Worm (Caenorhabditis elegans) whole organism, L3 larva: ENCODE data around the gene C35A5.4.

ENCODE experiments used
- R02D3.7 ChIP-seq: fragments of 150-350 bp; optimal IDR thresholded peaks from 2 replicates; lab custom pipeline; 2014; ENCODE audit warnings: missing biosample characterization, missing genetic modification characterization
- ZK546.5 ChIP-seq: sonication (generic microtip); optimal IDR thresholded peaks from 2 replicates; lab custom pipeline; 2017; ENCODE audit warnings: missing biosample characterization, missing genetic modification characterization
- ama-1 ChIP-seq: fragments of 150-350 bp; optimal IDR thresholded peaks from 2 replicates; lab custom pipeline; 2018
- ceh-16 ChIP-seq: sonication (generic microtip); optimal IDR thresholded peaks from 2 replicates; lab custom pipeline; 2017; ENCODE audit warnings: missing biosample characterization, missing genetic modification characterization
- ceh-28 ChIP-seq: fragments of 150-350 bp; optimal IDR thresholded peaks from 2 replicates; lab custom pipeline; 2014; ENCODE audit warnings: missing biosample characterization, missing genetic modification reagents, missing genetic modification characterization
- ceh-82 ChIP-seq: fragments of 150-350 bp; optimal IDR thresholded peaks from 2 replicates; lab custom pipeline; 2014; ENCODE audit warnings: missing biosample characterization, missing genetic modification characterization
- ceh-9 ChIP-seq: sonication (generic microtip); optimal IDR thresholded peaks from 2 replicates; lab custom pipeline; 2018; ENCODE audit warnings: missing biosample characterization, missing genetic modification characterization
- daf-12 ChIP-seq: fragments of 150-350 bp; optimal IDR thresholded peaks from 2 replicates; lab custom pipeline; 2014; ENCODE audit warnings: missing biosample characterization, missing genetic modification reagents, missing genetic modification characterization
- egl-5 ChIP-seq: fragments of 150-350 bp; optimal IDR thresholded peaks from 2 replicates; lab custom pipeline; 2017; ENCODE audit warnings: missing biosample characterization, missing genetic modification reagents, missing genetic modification characterization, inconsistent platforms
- elt-3 ChIP-seq, 3 experiments: fragments of 150-350 bp in 1 of 3; sonication (generic microtip) in 2 of 3; optimal IDR thresholded peaks; 2 replicates in 2 of 3; 4 replicates in 1 of 3; lab custom pipeline; 2014 to 2017; ENCODE audit warnings: missing biosample characterization in 3 of 3, missing genetic modification characterization in 3 of 3
- eor-1 ChIP-seq, 2 experiments: fragments of 150-350 bp; optimal IDR thresholded peaks; 2 replicates each; lab custom pipeline; 2014 to 2018; ENCODE audit warnings: missing biosample characterization in 2 of 2, missing genetic modification characterization in 2 of 2
- fkh-10 ChIP-seq: sonication (generic microtip); optimal IDR thresholded peaks from 2 replicates; lab custom pipeline; 2017; ENCODE audit warnings: missing biosample characterization, missing genetic modification reagents, missing genetic modification characterization
- lin-15B ChIP-seq: fragments of 150-350 bp; optimal IDR thresholded peaks from 2 replicates; lab custom pipeline; 2014; ENCODE audit warnings: missing biosample characterization, missing genetic modification characterization
- lin-39 ChIP-seq: fragments of 150-350 bp; optimal IDR thresholded peaks from 2 replicates; lab custom pipeline; 2018; ENCODE audit warnings: missing biosample characterization, missing genetic modification reagents, missing genetic modification characterization
- mdl-1 ChIP-seq: fragments of 150-350 bp; optimal IDR thresholded peaks from 2 replicates; lab custom pipeline; 2014; ENCODE audit warnings: missing biosample characterization, missing genetic modification characterization
- mml-1 ChIP-seq: fragments of 150-350 bp; sonication (generic microtip); optimal IDR thresholded peaks from 3 replicates; lab custom pipeline; 2014; ENCODE audit warnings: missing biosample characterization, missing genetic modification characterization
- nhr-23 ChIP-seq: fragments of 150-350 bp; optimal IDR thresholded peaks from 2 replicates; lab custom pipeline; 2014; ENCODE audit warnings: missing biosample characterization, missing genetic modification reagents, missing genetic modification characterization
- nhr-237 ChIP-seq: fragments of 150-350 bp; optimal IDR thresholded peaks from 2 replicates; lab custom pipeline; 2014; ENCODE audit warnings: missing biosample characterization, missing genetic modification characterization
- nhr-28 ChIP-seq: fragments of 150-350 bp; optimal IDR thresholded peaks from 2 replicates; lab custom pipeline; 2014; ENCODE audit warnings: missing biosample characterization, missing genetic modification characterization
- nhr-43 ChIP-seq: sonication (generic microtip); optimal IDR thresholded peaks from 2 replicates; lab custom pipeline; 2016; ENCODE audit warnings: mild to moderate bottlenecking, missing genetic modification characterization, missing compliant biosample characterization; ENCODE audit not compliant: poor library complexity, severe bottlenecking
- pha-4 ChIP-seq: fragments of 150-350 bp; optimal IDR thresholded peaks from 2 replicates; lab custom pipeline; 2014; ENCODE audit warnings: missing biosample characterization, missing genetic modification reagents, missing genetic modification characterization
- sea-2 ChIP-seq: fragments of 150-350 bp; sonication (generic microtip); optimal IDR thresholded peaks from 4 replicates; lab custom pipeline; 2014; ENCODE audit warnings: missing biosample characterization, missing genetic modification reagents, missing genetic modification characterization
- skn-1 ChIP-seq: fragments of 150-350 bp; optimal IDR thresholded peaks from 2 replicates; lab custom pipeline; 2014; ENCODE audit warnings: missing biosample characterization, missing genetic modification characterization
- snpc-4 ChIP-seq: fragments of 150-350 bp; optimal IDR thresholded peaks from 2 replicates; lab custom pipeline; 2014; ENCODE audit warnings: missing biosample characterization, missing genetic modification characterization
- unc-39 ChIP-seq: sonication (generic microtip); optimal IDR thresholded peaks from 4 replicates; lab custom pipeline; 2017; ENCODE audit warnings: missing biosample characterization, missing genetic modification characterization
- unc-62 ChIP-seq: fragments of 150-350 bp; sonication (generic microtip); optimal IDR thresholded peaks from 4 replicates; lab custom pipeline; 2014; ENCODE audit warnings: missing biosample characterization, missing genetic modification reagents, missing genetic modification characterization
- ztf-11 ChIP-seq: fragments of 150-350 bp; optimal IDR thresholded peaks from 2 replicates; lab custom pipeline; 2014; ENCODE audit warnings: missing biosample characterization, missing genetic modification characterization
- ztf-4 ChIP-seq: fragments of 150-350 bp; optimal IDR thresholded peaks from 2 replicates; lab custom pipeline; 2014; ENCODE audit warnings: missing biosample characterization, missing genetic modification characterization

Gene C35A5.4

DNA sequence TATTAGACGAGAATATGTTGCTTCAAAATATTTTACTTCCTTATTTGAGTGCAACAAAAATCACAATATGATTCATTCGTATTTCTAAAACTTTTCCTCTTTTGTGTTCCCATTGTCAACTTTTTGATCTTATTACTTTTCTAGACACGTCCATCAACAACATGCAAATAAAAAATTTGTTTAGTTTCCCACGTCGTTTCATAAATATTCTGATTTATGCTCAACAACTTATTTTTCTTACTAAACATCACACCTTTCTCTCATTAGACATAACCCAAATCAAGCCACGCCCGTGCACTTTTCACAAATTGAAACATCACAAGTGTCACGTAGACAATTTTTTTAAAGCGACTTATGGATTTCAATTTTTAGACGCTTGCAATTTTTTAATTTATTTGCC lies 27.0 kb upstream of the C35A5.4 start:
- TF ChIP-seq unc-62 (GFP tag; lab: Kevin White, UChicago) (no peak), R02D3.7 (tag; lab: Kevin White, UChicago) (no peak), nhr-43 (tag; lab: Kevin White, UChicago) (no peak), sea-2 (GFP tag; lab: Kevin White, UChicago) (no peak), unc-39 (tag; lab: Kevin White, UChicago) (no peak), ceh-28 (tag; lab: Kevin White, UChicago) (no peak)

DNA sequence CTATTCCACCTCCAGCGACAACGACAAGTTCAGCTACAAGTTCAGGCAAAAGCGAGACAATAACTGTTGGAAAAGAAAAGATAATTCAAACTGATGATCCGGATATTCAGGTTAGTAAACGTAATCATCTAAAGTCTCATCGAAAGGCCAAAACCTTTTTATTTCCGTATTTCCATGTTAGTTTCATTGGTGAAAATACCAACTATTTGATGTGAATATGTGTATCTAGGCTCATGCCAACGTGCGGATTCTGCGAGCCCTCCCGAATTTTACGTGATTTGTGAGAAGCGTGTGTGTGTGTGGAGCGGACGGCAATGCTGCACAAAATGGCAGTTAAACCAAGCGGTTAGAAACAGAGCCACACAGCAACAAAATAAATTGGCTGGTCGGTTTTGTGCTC lies 25.8 kb upstream of the C35A5.4 start:
- no peak for TF ChIP-seq ztf-11
- no peak for TF ChIP-seq ceh-28 (tag; lab: Kevin White, UChicago)
- peak; percentile 21 for TF ChIP-seq ama-1 (lab: Kevin White, UChicago)
- TF ChIP-seq elt-3 (tag; optimal IDR thresholded peaks at IDR 0.05; lab: Kevin White, UChicago) = no peak
- no peak for TF ChIP-seq mml-1 (tag; lab: Kevin White, UChicago)
- TF ChIP-seq lin-39 = no peak
- peak; percentile 13 for TF ChIP-seq pha-4 (tag; lab: Kevin White, UChicago)
- no peak for TF ChIP-seq nhr-237 (tag; lab: Kevin White, UChicago)
- TF ChIP-seq daf-12 (tag; lab: Kevin White, UChicago) = no peak
- no peak for TF ChIP-seq unc-39 (tag; lab: Kevin White, UChicago)
- no peak for TF ChIP-seq mdl-1 (tag; lab: Kevin White, UChicago)

- TF ChIP-seq egl-5 (peak; percentile 1), ama-1 (lab: Kevin White, UChicago) (peak; percentile 85), eor-1 (tag; optimal IDR thresholded peaks at IDR 0.05; lab: Kevin White, UChicago) (no peak), nhr-23 (tag; lab: Kevin White, UChicago) (no peak), nhr-43 (tag; lab: Kevin White, UChicago) (no peak), ztf-4 (tag; lab: Kevin White, UChicago) (no peak), snpc-4 (no peak), ceh-9 (tag; lab: Kevin White, UChicago) (no peak), lin-15B (no peak)
Observed at ce11 chrV:10472901-10473774, 23.7 kb upstream of the C35A5.4 start.

- TF ChIP-seq pha-4 (tag; lab: Kevin White, UChicago) (peak; percentile 64), R02D3.7 (tag; lab: Kevin White, UChicago) (no peak)
Observed at ce11 chrV:10474040-10474439, 22.8 kb upstream of the C35A5.4 start.

DNA sequence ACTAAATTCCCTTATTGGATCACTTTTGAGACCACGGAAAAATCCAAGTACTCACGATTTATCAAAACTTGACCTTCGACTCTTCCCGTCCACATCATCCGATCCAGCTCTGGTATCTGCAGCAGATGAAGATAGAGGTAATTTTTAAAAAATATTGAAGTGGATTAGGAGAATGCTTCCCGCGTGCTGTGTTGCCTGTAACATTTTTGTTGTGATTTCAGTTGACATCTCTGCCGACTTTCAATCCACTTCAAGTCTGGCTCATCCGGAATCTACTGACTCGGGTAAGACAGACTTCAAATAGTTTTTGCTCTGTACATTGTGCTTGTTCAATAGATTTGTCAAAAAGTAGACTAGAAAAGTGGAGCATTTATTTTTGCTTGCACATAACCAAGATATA lies 21.4 kb upstream of the C35A5.4 start:
- TF ChIP-seq nhr-28 (tag; lab: Kevin White, UChicago) (no peak), skn-1 (no peak), ceh-82 (tag; lab: Kevin White, UChicago) (no peak), ztf-4 (tag; lab: Kevin White, UChicago) (no peak), nhr-237 (tag; lab: Kevin White, UChicago) (no peak), lin-39 (no peak), ceh-16 (tag; lab: Kevin White, UChicago) (no peak), mdl-1 (tag; lab: Kevin White, UChicago) (no peak), fkh-10 (GFP tag; lab: Kevin White, UChicago) (no peak), pha-4 (tag; lab: Kevin White, UChicago) (no peak), unc-62 (GFP tag; lab: Kevin White, UChicago) (no peak), R02D3.7 (tag; lab: Kevin White, UChicago) (no peak), ZK546.5 (tag; lab: Kevin White, UChicago) (no peak)
- TF ChIP-seq, all 47 proteins: peak for 0

ce11 chrV:10476864-10477443 lies 19.9 kb upstream of the C35A5.4 start:
- TF ChIP-seq nhr-23 (tag; lab: Kevin White, UChicago) (no peak), pha-4 (tag; lab: Kevin White, UChicago) (peak; percentile 46), eor-1 (tag; optimal IDR thresholded peaks at IDR 0.05; lab: Kevin White, UChicago) (peak in 1 of 2 experiments; percentile 22), ama-1 (lab: Kevin White, UChicago) (peak; percentile 95)
